Fruit fly (Drosophila melanogaster) whole organism, embryonic: ENCODE data around the gene CG5966.
A peak's percentile ranks its signal among the peaks of the same experiment; 100 is the strongest.

Experiments
- Antp ChIP-seq: fragments of 200-800 bp; sonication (Bioruptor generic); optimal IDR thresholded peaks from 3 replicates; lab custom pipeline; 2016; ENCODE audit warnings: missing biosample characterization, missing genetic modification characterization
- Bdp1 ChIP-seq: fragments of 200-800 bp; sonication (Bioruptor generic); optimal IDR thresholded peaks from 3 replicates; lab custom pipeline; 2016; ENCODE audit warnings: missing biosample characterization, missing genetic modification characterization
- CG11247 ChIP-seq: fragments of 200-800 bp; sonication (Bioruptor generic); IDR thresholded peaks from 2 replicates; pipeline ENCODE4 v1.3.6; 2022; ENCODE audit warnings: missing biosample characterization, missing genetic modification characterization
- CG12236 ChIP-seq: fragments of 200-800 bp; sonication (Bioruptor generic); optimal IDR thresholded peaks from 2 replicates; lab custom pipeline; 2016; ENCODE audit warnings: missing biosample characterization, missing genetic modification characterization
- CG14014 ChIP-seq: fragments of 200-800 bp; sonication (Bioruptor generic); IDR thresholded peaks from 2 replicates; pipeline ENCODE4 v1.3.6; 2022; ENCODE audit warnings: missing biosample characterization, missing genetic modification characterization
- CG14050 ChIP-seq: fragments of 200-800 bp; sonication (Bioruptor generic); IDR thresholded peaks from 3 replicates; pipeline ENCODE4 v1.3.6; 2022; ENCODE audit warnings: missing biosample characterization, missing genetic modification characterization
- CG1602 ChIP-seq: fragments of 200-800 bp; sonication (Bioruptor generic); optimal IDR thresholded peaks from 3 replicates; lab custom pipeline; 2016; ENCODE audit warnings: missing biosample characterization, missing genetic modification characterization
- CG16779 ChIP-seq: fragments of 200-800 bp; sonication (Bioruptor generic); IDR thresholded peaks from 2 replicates; pipeline ENCODE4 v1.3.6; 2022; ENCODE audit warnings: missing biosample characterization, missing genetic modification characterization
- CG17328 ChIP-seq: fragments of 200-800 bp; sonication (Bioruptor generic); IDR thresholded peaks from 2 replicates; pipeline ENCODE4 v1.3.6; 2022; ENCODE audit warnings: missing biosample characterization, missing genetic modification characterization
- CG18011 ChIP-seq: fragments of 200-800 bp; sonication (Bioruptor generic); optimal IDR thresholded peaks from 2 replicates; lab custom pipeline; 2017; ENCODE audit warnings: missing biosample characterization, missing genetic modification characterization, mild to moderate bottlenecking, moderate library complexity, missing genotype
- CG2116 ChIP-seq: fragments of 200-800 bp; sonication (Bioruptor generic); optimal IDR thresholded peaks from 3 replicates; lab custom pipeline; 2018; ENCODE audit warnings: missing biosample characterization, mild to moderate bottlenecking, missing genetic modification characterization
- CG4424 ChIP-seq: fragments of 200-800 bp; sonication (Bioruptor generic); optimal IDR thresholded peaks from 3 replicates; lab custom pipeline; 2016; ENCODE audit warnings: missing biosample characterization, missing genetic modification characterization
- CG4730 ChIP-seq: fragments of 200-800 bp; sonication (Bioruptor generic); IDR thresholded peaks from 2 replicates; pipeline ENCODE4 v1.3.6; 2022; ENCODE audit warnings: missing biosample characterization, missing genetic modification characterization
- CG5180 ChIP-seq: fragments of 200-800 bp; sonication (Bioruptor generic); optimal IDR thresholded peaks from 3 replicates; lab custom pipeline; 2017; ENCODE audit warnings: missing biosample characterization, missing genetic modification characterization, mild to moderate bottlenecking, moderate library complexity, missing genetic modification reagents
- CG5953 ChIP-seq: fragments of 200-800 bp; sonication (Bioruptor generic); IDR thresholded peaks from 2 replicates; pipeline ENCODE4 v1.3.6; 2022; ENCODE audit warnings: missing biosample characterization, missing genetic modification characterization
- CG6813 ChIP-seq: fragments of 200-800 bp; sonication (Bioruptor generic); optimal IDR thresholded peaks from 2 replicates; lab custom pipeline; 2017; ENCODE audit warnings: missing biosample characterization, missing genetic modification characterization, mild to moderate bottlenecking, moderate library complexity, missing genetic modification reagents
- CG6854 ChIP-seq: fragments of 200-800 bp; sonication (Bioruptor generic); optimal IDR thresholded peaks from 3 replicates; lab custom pipeline; 2017; ENCODE audit warnings: missing biosample characterization, mild to moderate bottlenecking, missing genetic modification characterization
- CG7745 ChIP-seq: fragments of 200-800 bp; sonication (Bioruptor generic); optimal IDR thresholded peaks from 2 replicates; lab custom pipeline; 2018; ENCODE audit warnings: missing biosample characterization, mild to moderate bottlenecking, missing genetic modification characterization, moderate library complexity
- CG9215 ChIP-seq: fragments of 200-800 bp; sonication (Bioruptor generic); IDR thresholded peaks from 2 replicates; pipeline ENCODE4 v1.3.6; 2022; ENCODE audit warnings: missing biosample characterization, missing genetic modification characterization
- Dfd ChIP-seq, 2 experiments: fragments of >200 bp; optimal IDR thresholded peaks; 2 replicates each; lab custom pipeline; 2017; ENCODE audit warnings: missing biosample characterization in 2 of 2, missing genetic modification characterization in 2 of 2
- Hand ChIP-seq: fragments of 200-800 bp; sonication (Bioruptor generic); optimal IDR thresholded peaks from 2 replicates; lab custom pipeline; 2017; ENCODE audit warnings: mild to moderate bottlenecking, missing biosample characterization, missing genetic modification reagents, missing genetic modification characterization
- HmgZ ChIP-seq: fragments of 200-800 bp; sonication (Bioruptor generic); optimal IDR thresholded peaks from 2 replicates; lab custom pipeline; 2018; ENCODE audit warnings: missing biosample characterization, mild to moderate bottlenecking, missing genetic modification characterization
- Lhr ChIP-seq: fragments of 200-800 bp; sonication (Bioruptor generic); optimal IDR thresholded peaks from 3 replicates; lab custom pipeline; 2017; ENCODE audit warnings: mild to moderate bottlenecking, missing biosample characterization, missing genetic modification reagents, missing genetic modification characterization
- NC2α ChIP-seq: fragments of 200-800 bp; sonication (Bioruptor generic); optimal IDR thresholded peaks from 2 replicates; lab custom pipeline; 2016; ENCODE audit warnings: missing biosample characterization, missing genetic modification characterization
- NK7.1 ChIP-seq: fragments of 200-800 bp; sonication (Bioruptor generic); optimal IDR thresholded peaks from 3 replicates; lab custom pipeline; 2016; ENCODE audit warnings: missing biosample characterization, missing genetic modification characterization
- Poxn ChIP-seq: fragments of 200-800 bp; sonication (Bioruptor generic); IDR thresholded peaks from 2 replicates; pipeline ENCODE4 v1.3.6; 2022; ENCODE audit warnings: missing biosample characterization, missing genetic modification characterization
- Tbp ChIP-seq: fragments of >200 bp; optimal IDR thresholded peaks from 2 replicates; lab custom pipeline; 2018; ENCODE audit warnings: missing biosample characterization, missing genetic modification characterization
- aop ChIP-seq: fragments of 200-800 bp; sonication (Bioruptor generic); IDR thresholded peaks from 2 replicates; pipeline ENCODE4 v1.3.6; 2022; ENCODE audit warnings: missing biosample characterization, missing genetic modification characterization
- ap ChIP-seq: fragments of 200-800 bp; sonication (Bioruptor generic); IDR thresholded peaks from 2 replicates; pipeline ENCODE4 v1.3.6; 2022; ENCODE audit warnings: missing biosample characterization, missing genetic modification characterization
- ash1 ChIP-seq: fragments of 200-800 bp; sonication (Bioruptor generic); optimal IDR thresholded peaks from 2 replicates; lab custom pipeline; 2018; ENCODE audit warnings: missing biosample characterization, mild to moderate bottlenecking, missing genetic modification characterization
- bbx ChIP-seq: fragments of 200-800 bp; sonication (Bioruptor generic); IDR thresholded peaks from 2 replicates; pipeline ENCODE4 v1.3.6; 2022; ENCODE audit warnings: missing biosample characterization, missing genetic modification characterization; ENCODE audit not compliant: partially characterized antibody
- bsh ChIP-seq, 2 experiments: fragments of 200-800 bp; sonication (Bioruptor generic); optimal IDR thresholded peaks; 2 replicates each; lab custom pipeline; 2017 to 2018; ENCODE audit warnings: mild to moderate bottlenecking in 2 of 2, missing biosample characterization in 2 of 2, missing genetic modification characterization in 2 of 2, moderate library complexity in 1 of 2
- disco-r ChIP-seq: fragments of 200-800 bp; sonication (Bioruptor generic); optimal IDR thresholded peaks from 2 replicates; lab custom pipeline; 2016; ENCODE audit warnings: missing biosample characterization, missing genetic modification characterization
- dmrt99B ChIP-seq: fragments of 200-800 bp; sonication (Bioruptor generic); optimal IDR thresholded peaks from 2 replicates; lab custom pipeline; 2018; ENCODE audit warnings: missing biosample characterization, mild to moderate bottlenecking, missing genetic modification characterization, moderate library complexity
- gcm2 ChIP-seq: fragments of 200-800 bp; sonication (Bioruptor generic); optimal IDR thresholded peaks from 2 replicates; lab custom pipeline; 2016; ENCODE audit warnings: missing biosample characterization, missing genetic modification characterization
- h ChIP-seq: fragments of >200 bp; optimal IDR thresholded peaks from 2 replicates; lab custom pipeline; 2017
- her ChIP-seq: fragments of 200-800 bp; sonication (Bioruptor generic); optimal IDR thresholded peaks from 2 replicates; lab custom pipeline; 2016; ENCODE audit warnings: missing biosample characterization, missing genetic modification characterization
- ind ChIP-seq: fragments of 200-800 bp; sonication (Bioruptor generic); optimal IDR thresholded peaks from 3 replicates; lab custom pipeline; 2016; ENCODE audit warnings: missing biosample characterization, missing genetic modification characterization
- inv ChIP-seq: fragments of 200-800 bp; sonication (Bioruptor generic); IDR thresholded peaks from 2 replicates; pipeline ENCODE4 v1.3.6; 2022; ENCODE audit warnings: missing biosample characterization, missing genetic modification characterization; ENCODE audit not compliant: partially characterized antibody
- lab ChIP-seq: fragments of 200-800 bp; sonication (Bioruptor generic); optimal IDR thresholded peaks from 3 replicates; lab custom pipeline; 2017; ENCODE audit warnings: missing biosample characterization, missing genetic modification characterization, mild to moderate bottlenecking, moderate library complexity, missing genetic modification reagents
- mld ChIP-seq: fragments of 200-800 bp; sonication (Bioruptor generic); IDR thresholded peaks from 3 replicates; pipeline ENCODE4 v1.3.6; 2022; ENCODE audit warnings: missing biosample characterization, missing genetic modification characterization; ENCODE audit not compliant: partially characterized antibody
- pita ChIP-seq: fragments of 200-800 bp; sonication (Bioruptor generic); optimal IDR thresholded peaks from 2 replicates; lab custom pipeline; 2017; ENCODE audit warnings: missing biosample characterization, mild to moderate bottlenecking, missing genetic modification characterization
- psq ChIP-seq: fragments of 200-800 bp; sonication (Bioruptor generic); optimal IDR thresholded peaks from 2 replicates; lab custom pipeline; 2017; ENCODE audit warnings: missing biosample characterization, missing genetic modification characterization
- ranshi ChIP-seq: fragments of 200-800 bp; sonication (Bioruptor generic); IDR thresholded peaks from 2 replicates; pipeline ENCODE4 v1.3.6; 2022; ENCODE audit warnings: missing biosample characterization, missing genetic modification characterization
- rib ChIP-seq: fragments of 200-800 bp; sonication (Bioruptor generic); IDR thresholded peaks from 2 replicates; pipeline ENCODE4 v1.3.6; 2022; ENCODE audit warnings: missing biosample characterization, missing genetic modification characterization
- row ChIP-seq: fragments of 200-800 bp; sonication (Bioruptor generic); IDR thresholded peaks from 3 replicates; pipeline ENCODE4 v1.3.6; 2022; ENCODE audit warnings: missing biosample characterization, missing genetic modification characterization
- so ChIP-seq: fragments of 200-800 bp; sonication (Bioruptor generic); IDR thresholded peaks from 3 replicates; pipeline ENCODE4 v1.3.6; 2022; ENCODE audit warnings: missing biosample characterization, missing genetic modification characterization
- stc ChIP-seq: fragments of 200-800 bp; sonication (Bioruptor generic); IDR thresholded peaks from 2 replicates; pipeline ENCODE4 v1.3.6; 2022; ENCODE audit warnings: missing biosample characterization, missing genetic modification characterization
- tgo ChIP-seq: fragments of 200-800 bp; sonication (Bioruptor generic); IDR thresholded peaks from 3 replicates; pipeline ENCODE4 v1.3.6; 2022; ENCODE audit warnings: missing biosample characterization, missing genetic modification characterization
- tup ChIP-seq: fragments of 200-800 bp; sonication (Bioruptor generic); optimal IDR thresholded peaks from 2 replicates; lab custom pipeline; 2016; ENCODE audit warnings: missing biosample characterization, mild to moderate bottlenecking, missing genetic modification characterization, moderate library complexity
- wor ChIP-seq: fragments of 200-800 bp; sonication (Bioruptor generic); IDR thresholded peaks from 2 replicates; pipeline ENCODE4 v1.3.6; 2022; ENCODE audit warnings: missing biosample characterization, missing genetic modification characterization
- zfh1 ChIP-seq: fragments of 200-800 bp; sonication (Bioruptor generic); IDR thresholded peaks from 3 replicates; pipeline ENCODE4 v1.3.6; 2022; ENCODE audit warnings: missing biosample characterization, missing genetic modification characterization

The CG5966 gene

DNA sequence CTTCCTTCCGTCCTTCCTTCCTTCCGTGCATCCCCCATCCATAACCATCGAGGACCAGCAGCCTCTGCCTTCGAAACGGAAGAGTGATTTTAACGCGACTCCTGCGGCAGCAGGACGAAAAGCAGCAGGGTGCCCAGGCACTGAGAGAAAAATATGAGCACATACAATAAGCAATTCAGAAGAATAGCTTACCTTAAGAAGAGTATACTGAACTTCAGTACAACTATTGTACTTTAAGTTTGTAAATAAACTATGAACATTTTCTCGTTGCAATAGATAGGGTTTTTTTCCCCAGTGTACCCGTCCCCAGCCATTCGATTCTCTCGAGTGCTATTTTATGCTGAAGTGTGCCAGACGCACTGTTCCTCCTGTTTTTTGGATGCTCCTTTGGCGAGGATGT is 43.1 kb downstream of the CG5966 start (continued):
- TF ChIP-seq zfh1 (peak; percentile 85), ind (GFP tag; lab: Kevin White, UChicago) (peak; percentile 67), ash1 (no peak), ap (GFP tag; lab: Robert Waterston, UW) (peak; percentile 51; the same call in 1 of the 2 replicates), so (GFP tag; lab: Robert Waterston, UW) (peak; percentile 71; the same call in 2 of the 3 replicates), disco-r (peak; percentile 61), CG4424 (GFP tag; lab: Kevin White, UChicago) (peak; percentile 82), wor (peak; percentile 56), CG2116 (GFP tag; lab: Kevin White, UChicago) (peak; percentile 11), Bdp1 (GFP tag; lab: Kevin White, UChicago) (peak; percentile 56), Hand (GFP tag; lab: Kevin White, UChicago) (peak; percentile 77), tgo (GFP tag; lab: Robert Waterston, UW) (peak; percentile 72), psq (GFP tag; lab: Kevin White, UChicago) (peak; percentile 23), Antp (GFP tag; lab: Kevin White, UChicago) (peak; percentile 87), Dfd (GFP tag; optimal IDR thresholded peaks at IDR 0.05; lab: Kevin White, UChicago) (no peak), Lhr (GFP tag; lab: Kevin White, UChicago) (peak; percentile 50), CG12236 (GFP tag; lab: Kevin White, UChicago) (peak; percentile 28), rib (0 out of 2 replicates have a peak, but pooled peaks have one; percentile 28), CG1602 (GFP tag; lab: Kevin White, UChicago) (peak; percentile 77), ranshi (GFP tag; lab: Robert Waterston, UW) (peak; percentile 76), CG11247 (GFP tag; lab: Robert Waterston, UW) (peak; percentile 69), CG6813 (GFP tag; lab: Kevin White, UChicago) (peak; percentile 82), HmgZ (tag; lab: Kevin White, UChicago) (peak; percentile 68), CG5953 (peak; percentile 57), CG6854 (GFP tag; lab: Kevin White, UChicago) (peak; percentile 62), CG14050 (GFP tag; lab: Robert Waterston, UW) (peak; percentile 56), NC2α (GFP tag; lab: Kevin White, UChicago) (peak; percentile 56), CG18011 (GFP tag; lab: Kevin White, UChicago) (no peak), tup (GFP tag; lab: Kevin White, UChicago) (no peak), stc (GFP tag; lab: Robert Waterston, UW) (peak; percentile 71), CG5180 (peak; percentile 67), bsh (GFP tag; optimal IDR thresholded peaks at IDR 0.05; lab: Kevin White, UChicago) (peak in 1 of 2 experiments; percentile 85), h (lab: Kevin White, UChicago) (no peak), NK7.1 (GFP tag; lab: Kevin White, UChicago) (peak; percentile 55), row (GFP tag; lab: Robert Waterston, UW) (peak; percentile 88), mld (GFP tag; lab: Robert Waterston, UW) (no peak), CG7745 (tag; lab: Kevin White, UChicago) (no peak), inv (GFP tag; lab: Robert Waterston, UW) (no peak), bbx (GFP tag; lab: Robert Waterston, UW) (no peak), Poxn (no peak), dmrt99B (peak; percentile 86), CG4730 (GFP tag; lab: Robert Waterston, UW) (0 out of 2 replicates have a peak, but pooled peaks have one; percentile 51), Tbp (no peak), CG9215 (GFP tag; lab: Robert Waterston, UW) (peak; percentile 48), gcm2 (peak; percentile 52), CG16779 (GFP tag; lab: Robert Waterston, UW) (no peak), pita (GFP tag; lab: Kevin White, UChicago) (no peak), lab (peak; percentile 86), CG17328 (GFP tag; lab: Robert Waterston, UW) (peak; percentile 90), aop (GFP tag; lab: Robert Waterston, UW) (0 out of 2 replicates have a peak, but pooled peaks have one; percentile 23), CG14014 (GFP tag; lab: Robert Waterston, UW) (peak; percentile 74), her (GFP tag; lab: Kevin White, UChicago) (peak; percentile 68)
